Fruit fly (Drosophila melanogaster): ENCODE data around the gene CG1889.

CG1889 gene

dm6 chrX:9975973-9976372, 10.9 kb downstream of the CG1889 start:
- no peak for TF ChIP-seq lola (GFP tag; optimal IDR thresholded peaks at IDR 0.05)

dm6 chrX:9977305-9977704, 12.3 kb downstream of the CG1889 start, which contains the start of gene CG43386:
Gene CG43386 (minus strand): TSS chrX:9977405.
- TF ChIP-seq Hnf4 (GFP tag; optimal IDR thresholded peaks at IDR 0.05), result no peak
- no peak for TF ChIP-seq br (GFP tag; optimal IDR thresholded peaks at IDR 0.05)
- TF ChIP-seq GATAd (GFP tag; optimal IDR thresholded peaks at IDR 0.05), result no peak
- no peak for TF ChIP-seq psq (GFP tag; optimal IDR thresholded peaks at IDR 0.05)
- no peak for TF ChIP-seq h (GFP tag; optimal IDR thresholded peaks at IDR 0.05)
- no peak for TF ChIP-seq CG32264 (GFP tag; optimal IDR thresholded peaks at IDR 0.05)
- TF ChIP-seq usp (GFP tag; optimal IDR thresholded peaks at IDR 0.05), result no peak
- TF ChIP-seq Hr83 (GFP tag; optimal IDR thresholded peaks at IDR 0.05; ENCODE audit: poor library complexity, severe bottlenecking), result no peak
- TF ChIP-seq Vsx2 (GFP tag; optimal IDR thresholded peaks at IDR 0.05; ENCODE audit: partially characterized antibody), result no peak

- TF ChIP-seq Rel (GFP tag; optimal IDR thresholded peaks at IDR 0.05), result no peak
- no peak for TF ChIP-seq Rel (tag; optimal IDR thresholded peaks at IDR 0.05)
- no peak for TF ChIP-seq CrebA (GFP tag; optimal IDR thresholded peaks at IDR 0.05; ENCODE audit: borderline replicate concordance)
- TF ChIP-seq pan (optimal IDR thresholded peaks at IDR 0.05), result no peak
- no peak for TF ChIP-seq psq (GFP tag; optimal IDR thresholded peaks at IDR 0.05)
- TF ChIP-seq dl (GFP tag; optimal IDR thresholded peaks at IDR 0.05; ENCODE audit: insufficient read depth in 1 of 2, partially characterized antibody in 2 of 2), result no peak
- TF ChIP-seq dmrt93B (GFP tag; optimal IDR thresholded peaks at IDR 0.05), result no peak
- TF ChIP-seq tai (GFP tag; optimal IDR thresholded peaks at IDR 0.05), result no peak
- no peak for TF ChIP-seq Mio (GFP tag; optimal IDR thresholded peaks at IDR 0.05)
- TF ChIP-seq brk (GFP tag; optimal IDR thresholded peaks at IDR 0.05), result no peak
- TF ChIP-seq Dif (GFP tag; optimal IDR thresholded peaks at IDR 0.05; ENCODE audit: partially characterized antibody), result no peak
- no peak for TF ChIP-seq Jra (GFP tag; optimal IDR thresholded peaks at IDR 0.05)
- TF ChIP-seq Dfd (GFP tag; optimal IDR thresholded peaks at IDR 0.05), result no peak
- no peak for TF ChIP-seq Hnf4 (GFP tag; optimal IDR thresholded peaks at IDR 0.05)
- TF ChIP-seq HLH106 (tag; optimal IDR thresholded peaks at IDR 0.05), result no peak
- no peak for TF ChIP-seq OdsH (GFP tag; optimal IDR thresholded peaks at IDR 0.05)
- TF ChIP-seq jim (GFP tag; optimal IDR thresholded peaks at IDR 0.05), result no peak
- TF ChIP-seq woc (GFP tag; optimal IDR thresholded peaks at IDR 0.05), result no peak
- TF ChIP-seq dsf (GFP tag; optimal IDR thresholded peaks at IDR 0.05; ENCODE audit: borderline replicate concordance), result no peak
- TF ChIP-seq Sp1 (GFP tag; optimal IDR thresholded peaks at IDR 0.05), result no peak
- TF ChIP-seq ey (GFP tag; optimal IDR thresholded peaks at IDR 0.05), result no peak
Observed at dm6 chrX:9980464-9980863, 15.4 kb downstream of the CG1889 start, which contains the start of gene CG15252. Gene CG15252 (minus strand): TSS chrX:9980564.

dm6 chrX:9987361-9988087, 22.5 kb downstream of the CG1889 start:
- TF ChIP-seq N (GFP tag; optimal IDR thresholded peaks at IDR 0.05), result no peak
- no peak for TF ChIP-seq Dif (GFP tag; optimal IDR thresholded peaks at IDR 0.05; ENCODE audit: partially characterized antibody)
- no peak for TF ChIP-seq OdsH (GFP tag; optimal IDR thresholded peaks at IDR 0.05)
- TF ChIP-seq woc (GFP tag; optimal IDR thresholded peaks at IDR 0.05), result no peak
- no peak for TF ChIP-seq lola (GFP tag; optimal IDR thresholded peaks at IDR 0.05)
- no peak for TF ChIP-seq Dfd (GFP tag; optimal IDR thresholded peaks at IDR 0.05)
- TF ChIP-seq pan (optimal IDR thresholded peaks at IDR 0.05), result no peak
- TF ChIP-seq rgr (GFP tag; optimal IDR thresholded peaks at IDR 0.05), result no peak
- no peak for TF ChIP-seq ey (GFP tag; optimal IDR thresholded peaks at IDR 0.05)
- no peak for TF ChIP-seq CrebA (GFP tag; optimal IDR thresholded peaks at IDR 0.05; ENCODE audit: borderline replicate concordance)
- TF ChIP-seq dmrt93B (GFP tag; optimal IDR thresholded peaks at IDR 0.05), result no peak
- TF ChIP-seq Abd-B (GFP tag; optimal IDR thresholded peaks at IDR 0.05), result no peak
- no peak for TF ChIP-seq br (GFP tag; optimal IDR thresholded peaks at IDR 0.05)
- TF ChIP-seq CG32264 (GFP tag; optimal IDR thresholded peaks at IDR 0.05), result no peak

Measured in whole organism, wandering third instar larva.